Worm (Caenorhabditis elegans) whole organism, midembryonic: ENCODE data around the gene sec-15.

ENCODE experiments used
- T22C8.4 ChIP-seq: fragments of 200-800 bp; sonication (Bioruptor generic); IDR thresholded peaks from 2 replicates; pipeline ENCODE4 v1.3.6; 2022; ENCODE audit warnings: missing genetic modification characterization, missing compliant biosample characterization
- cog-1 ChIP-seq: sonication (generic microtip); optimal IDR thresholded peaks from 2 replicates; lab custom pipeline; 2016; ENCODE audit warnings: missing genetic modification characterization, missing compliant biosample characterization
- flt-1 ChIP-seq: fragments of 200-800 bp; sonication (Bioruptor generic); IDR thresholded peaks from 2 replicates; pipeline ENCODE4 v1.3.6; 2022; ENCODE audit warnings: missing genetic modification characterization, missing compliant biosample characterization
- klf-2 ChIP-seq: fragments of 200-800 bp; sonication (Bioruptor generic); conservative IDR thresholded peaks from 2 replicates; pipeline ENCODE4 v1.3.6; 2022; ENCODE audit warnings: missing genetic modification reagents, missing genetic modification characterization, missing compliant biosample characterization
- med-1 ChIP-seq: sonication (generic microtip); optimal IDR thresholded peaks from 2 replicates; lab custom pipeline; 2017; ENCODE audit warnings: missing genetic modification characterization, mild to moderate bottlenecking, missing compliant biosample characterization, antibody characterized with exemption, missing genetic modification reagents; ENCODE audit not compliant: insufficient read depth
- ref-1 ChIP-seq: fragments of 200-800 bp; sonication (Bioruptor generic); conservative IDR thresholded peaks from 2 replicates; pipeline ENCODE4 v1.3.6; 2022; ENCODE audit warnings: missing genetic modification reagents, missing genetic modification characterization, missing compliant biosample characterization
- tab-1 ChIP-seq: fragments of 200-800 bp; sonication (Bioruptor generic); IDR thresholded peaks from 2 replicates; pipeline ENCODE4 v1.3.6; 2022; ENCODE audit warnings: missing genetic modification characterization, missing compliant biosample characterization
- ztf-23 ChIP-seq: fragments of 200-800 bp; sonication (Bioruptor generic); IDR thresholded peaks from 2 replicates; pipeline ENCODE4 v1.3.6; 2022; ENCODE audit warnings: missing genetic modification reagents, missing genetic modification characterization, missing compliant biosample characterization
- ztf-29 ChIP-seq: fragments of 200-800 bp; sonication (Bioruptor generic); IDR thresholded peaks from 2 replicates; pipeline ENCODE4 v1.3.6; 2022; ENCODE audit warnings: missing genetic modification reagents, missing genetic modification characterization, missing compliant biosample characterization

sec-15 gene

ce11 chrX:8789014-8789506, 46.5 kb downstream of the sec-15 start, which contains the start of gene unc-27:
TSS of gene unc-27 (plus strand) at chrX:8789456.
- TF ChIP-seq ref-1 (GFP tag; lab: Robert Waterston, UW): no peak
- no peak for TF ChIP-seq cog-1
- TF ChIP-seq ztf-29 (GFP tag; lab: Robert Waterston, UW): no peak
- no peak for TF ChIP-seq med-1 (GFP tag; lab: Kevin White, UChicago)
- no peak for TF ChIP-seq T22C8.4 (GFP tag; lab: Robert Waterston, UW)
- TF ChIP-seq flt-1 (GFP tag; lab: Robert Waterston, UW): no peak
- no peak for TF ChIP-seq klf-2 (GFP tag; lab: Robert Waterston, UW)
- TF ChIP-seq tab-1: no peak
- TF ChIP-seq ztf-23 (GFP tag; lab: Robert Waterston, UW): no peak

- TF ChIP-seq ztf-23 (GFP tag; lab: Robert Waterston, UW): no peak
- no peak for TF ChIP-seq flt-1 (GFP tag; lab: Robert Waterston, UW)
- TF ChIP-seq T22C8.4 (GFP tag; lab: Robert Waterston, UW): no peak
- TF ChIP-seq ref-1 (GFP tag; lab: Robert Waterston, UW): no peak
- no peak for TF ChIP-seq tab-1
- TF ChIP-seq klf-2 (GFP tag; lab: Robert Waterston, UW): no peak
- no peak for TF ChIP-seq cog-1
- TF ChIP-seq ztf-29 (GFP tag; lab: Robert Waterston, UW): no peak
- TF ChIP-seq med-1 (GFP tag; lab: Kevin White, UChicago): no peak
Measured at ce11 chrX:8787689-8788222, 47.8 kb downstream of the sec-15 start.

- TF ChIP-seq ztf-29 (GFP tag; lab: Robert Waterston, UW): no peak
- TF ChIP-seq med-1 (GFP tag; lab: Kevin White, UChicago): no peak
- TF ChIP-seq flt-1 (GFP tag; lab: Robert Waterston, UW): no peak
- TF ChIP-seq ztf-23 (GFP tag; lab: Robert Waterston, UW): no peak
- no peak for TF ChIP-seq ref-1 (GFP tag; lab: Robert Waterston, UW)
- TF ChIP-seq T22C8.4 (GFP tag; lab: Robert Waterston, UW): no peak
- TF ChIP-seq klf-2 (GFP tag; lab: Robert Waterston, UW): no peak
- TF ChIP-seq tab-1: no peak
- no peak for TF ChIP-seq cog-1
Measured at ce11 chrX:8786687-8787086, 48.8 kb downstream of the sec-15 start.

ce11 chrX:8784234-8784633, 51.3 kb downstream of the sec-15 start, which contains the start of gene ZK721.3:
TSS of gene ZK721.3 (plus strand) at chrX:8784534.
- TF ChIP-seq klf-2 (GFP tag; lab: Robert Waterston, UW): no peak
- no peak for TF ChIP-seq flt-1 (GFP tag; lab: Robert Waterston, UW)
- TF ChIP-seq cog-1: no peak
- no peak for TF ChIP-seq med-1 (GFP tag; lab: Kevin White, UChicago)
- TF ChIP-seq ztf-29 (GFP tag; lab: Robert Waterston, UW): no peak
- no peak for TF ChIP-seq ztf-23 (GFP tag; lab: Robert Waterston, UW)
- no peak for TF ChIP-seq T22C8.4 (GFP tag; lab: Robert Waterston, UW)
- no peak for TF ChIP-seq ref-1 (GFP tag; lab: Robert Waterston, UW)
- no peak for TF ChIP-seq tab-1
